Worm (Caenorhabditis elegans) whole organism, L4 larva: Measurements from ENCODE around the gene atf-7.

Experiments
- fos-1 ChIP-seq: fragments of 150-350 bp; optimal IDR thresholded peaks from 2 replicates; lab custom pipeline; 2014; ENCODE audit warnings: missing biosample characterization, missing genetic modification characterization
- unc-62 ChIP-seq, 3 experiments: fragments of 150-350 bp in 1 of 3; sonication (generic microtip); optimal IDR thresholded peaks in 2 of 3; peaks in 1 of 3; 1 replicate in 1 of 3; 2 replicates in 2 of 3; lab custom pipeline; 2014 to 2017; ENCODE audit warnings: missing biosample characterization in 3 of 3, missing genetic modification characterization in 3 of 3, missing genetic modification reagents in 3 of 3, missing genotype in 1 of 3

DNA sequence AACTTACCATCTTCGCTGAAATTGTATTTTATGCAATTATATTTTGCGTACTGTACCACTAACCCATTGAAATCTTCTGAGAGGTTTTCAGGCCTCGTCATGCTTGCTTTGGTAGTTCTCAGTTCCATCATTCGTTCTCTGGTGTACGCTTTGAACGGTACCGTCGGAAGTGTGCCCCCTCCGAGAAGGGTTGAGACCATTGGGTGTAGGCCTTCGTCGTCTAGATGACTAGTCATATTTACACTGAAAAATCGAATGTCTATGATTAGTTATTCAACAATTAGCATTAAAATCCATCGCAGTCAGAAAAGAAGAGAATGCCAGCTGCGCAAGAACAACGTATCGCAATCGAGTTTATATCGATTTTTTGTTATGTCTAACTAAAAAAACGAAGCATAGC lies 23.9 kb downstream of the atf-7 start, which contains the start of gene ifet-1:
- TF ChIP-seq unc-62 (GFP tag; optimal IDR thresholded peaks at IDR 0.05 in 1 of 2; lab: Kevin White, UChicago) (no peak), unc-62 (tag; optimal IDR thresholded peaks at IDR 0.05; lab: Kevin White, UChicago) (no peak), fos-1 (tag; lab: Kevin White, UChicago) (no peak)
